Fruit fly (Drosophila melanogaster) whole organism, prepupa: ENCODE data around the gene CG7484.
A peak's percentile ranks its signal among the peaks of the same experiment; 100 is the strongest.

Experiments used
- CG10631 ChIP-seq: fragments of 200-800 bp; sonication (Bioruptor generic); optimal IDR thresholded peaks from 2 replicates; lab custom pipeline; 2016; ENCODE audit warnings: missing biosample characterization, missing genetic modification characterization
- CG10669 ChIP-seq: fragments of 200-800 bp; sonication (Bioruptor generic); optimal IDR thresholded peaks from 3 replicates; lab custom pipeline; 2018; ENCODE audit warnings: missing biosample characterization, mild to moderate bottlenecking, missing genetic modification characterization, moderate library complexity
- CG11294 ChIP-seq: fragments of 200-800 bp; sonication (Bioruptor generic); IDR thresholded peaks from 2 replicates; pipeline ENCODE4 v1.3.6; 2022; ENCODE audit warnings: missing biosample characterization, missing genetic modification characterization
- CG11762 ChIP-seq: fragments of 200-800 bp; sonication (Bioruptor generic); optimal IDR thresholded peaks from 3 replicates; lab custom pipeline; 2016; ENCODE audit warnings: missing biosample characterization, missing genetic modification characterization; ENCODE audit not compliant: insufficient read depth
- CG15336 ChIP-seq: fragments of 200-800 bp; sonication (Bioruptor generic); IDR thresholded peaks from 2 replicates; pipeline ENCODE4 v1.3.6; 2022; ENCODE audit warnings: missing biosample characterization, missing genetic modification characterization
- CG1621 ChIP-seq: fragments of 200-800 bp; sonication (Bioruptor generic); optimal IDR thresholded peaks from 3 replicates; lab custom pipeline; 2018; ENCODE audit warnings: missing biosample characterization, mild to moderate bottlenecking, missing genetic modification characterization
- CG16779 ChIP-seq: fragments of 200-800 bp; sonication (Bioruptor generic); optimal IDR thresholded peaks from 3 replicates; lab custom pipeline; 2017; ENCODE audit warnings: missing biosample characterization, mild to moderate bottlenecking, missing genetic modification characterization
- CG3032 ChIP-seq: fragments of 200-800 bp; optimal IDR thresholded peaks from 2 replicates; lab custom pipeline; 2019; ENCODE audit warnings: missing biosample characterization, mild to moderate bottlenecking, missing genetic modification characterization, moderate library complexity
- CG31627 ChIP-seq: fragments of 200-800 bp; sonication (Bioruptor generic); optimal IDR thresholded peaks from 3 replicates; lab custom pipeline; 2016; ENCODE audit warnings: missing biosample characterization, missing genetic modification characterization
- CG3919 ChIP-seq: fragments of 200-800 bp; sonication (Bioruptor generic); optimal IDR thresholded peaks from 3 replicates; lab custom pipeline; 2016; ENCODE audit warnings: missing biosample characterization, missing genetic modification characterization
- CG6163 ChIP-seq: fragments of 200-800 bp; sonication (Bioruptor generic); IDR thresholded peaks from 3 replicates; pipeline ENCODE4 v1.3.6; 2022; ENCODE audit warnings: missing biosample characterization, missing genetic modification characterization
- CG6808 ChIP-seq: fragments of 200-800 bp; sonication (Bioruptor generic); optimal IDR thresholded peaks from 3 replicates; lab custom pipeline; 2017; ENCODE audit warnings: missing biosample characterization, missing genetic modification characterization, mild to moderate bottlenecking, moderate library complexity, missing genetic modification reagents
- CG8119 ChIP-seq: fragments of 200-800 bp; sonication (Bioruptor generic); IDR thresholded peaks from 3 replicates; pipeline ENCODE4 v1.3.6; 2022; ENCODE audit warnings: missing biosample characterization, missing genetic modification characterization
- CG8632 ChIP-seq: fragments of 200-800 bp; sonication (Bioruptor generic); optimal IDR thresholded peaks from 3 replicates; lab custom pipeline; 2016; ENCODE audit warnings: missing biosample characterization, missing genetic modification characterization
- CG9139 ChIP-seq: fragments of 200-800 bp; sonication (Bioruptor generic); optimal IDR thresholded peaks from 3 replicates; lab custom pipeline; 2017; ENCODE audit warnings: missing biosample characterization, mild to moderate bottlenecking, missing genetic modification characterization
- Eip78C ChIP-seq: fragments of 200-800 bp; sonication (Bioruptor generic); peaks from one replicate; lab custom pipeline; 2016; ENCODE audit warnings: missing biosample characterization, missing genetic modification characterization
- Eip93F ChIP-seq: fragments of 200-800 bp; sonication (Bioruptor generic); optimal IDR thresholded peaks from 2 replicates; lab custom pipeline; 2016; ENCODE audit warnings: missing biosample characterization, mild to moderate bottlenecking, missing genetic modification characterization
- Ets21C ChIP-seq: fragments of 200-800 bp; sonication (Bioruptor generic); optimal IDR thresholded peaks from 3 replicates; lab custom pipeline; 2016; ENCODE audit warnings: missing biosample characterization, missing genetic modification characterization
- Ets96B ChIP-seq: fragments of 200-800 bp; optimal IDR thresholded peaks from 2 replicates; lab custom pipeline; 2019; ENCODE audit warnings: missing biosample characterization, mild to moderate bottlenecking, missing genetic modification characterization, moderate library complexity
- Gug ChIP-seq: fragments of 200-800 bp; sonication (Bioruptor generic); IDR thresholded peaks from 2 replicates; pipeline ENCODE4 v1.3.6; 2022; ENCODE audit warnings: missing biosample characterization, missing genetic modification characterization
- Hr38 ChIP-seq: sonication (Bioruptor generic); optimal IDR thresholded peaks from 2 replicates; lab custom pipeline; 2016; ENCODE audit warnings: missing biosample characterization, missing genetic modification characterization
- Hr39 ChIP-seq: fragments of 200-800 bp; sonication (Bioruptor generic); optimal IDR thresholded peaks from 2 replicates; lab custom pipeline; 2016; ENCODE audit warnings: missing biosample characterization, missing genetic modification characterization
- Hr4 ChIP-seq: fragments of 200-800 bp; sonication (Bioruptor generic); optimal IDR thresholded peaks from 3 replicates; lab custom pipeline; 2016; ENCODE audit warnings: missing biosample characterization, missing genetic modification characterization
- Lpt ChIP-seq: fragments of 200-800 bp; sonication (Bioruptor generic); optimal IDR thresholded peaks from 3 replicates; lab custom pipeline; 2016; ENCODE audit warnings: missing biosample characterization, missing genetic modification characterization
- Met ChIP-seq: fragments of 200-800 bp; sonication (Bioruptor generic); optimal IDR thresholded peaks from 3 replicates; lab custom pipeline; 2016; ENCODE audit warnings: missing biosample characterization, missing genetic modification characterization
- OdsH ChIP-seq: fragments of 200-800 bp; sonication (Bioruptor generic); optimal IDR thresholded peaks from 3 replicates; lab custom pipeline; 2016; ENCODE audit warnings: missing biosample characterization, missing genetic modification characterization
- Smox ChIP-seq: fragments of 200-800 bp; sonication (Bioruptor generic); optimal IDR thresholded peaks from 3 replicates; lab custom pipeline; 2016; ENCODE audit warnings: missing biosample characterization, missing genetic modification characterization
- Sox14 ChIP-seq: fragments of 200-800 bp; sonication (Bioruptor generic); optimal IDR thresholded peaks from 3 replicates; lab custom pipeline; 2016; ENCODE audit warnings: missing biosample characterization, missing genetic modification characterization
- achi ChIP-seq: fragments of 200-800 bp; sonication (Bioruptor generic); optimal IDR thresholded peaks from 3 replicates; lab custom pipeline; 2016; ENCODE audit warnings: missing biosample characterization, missing genetic modification characterization
- acj6 ChIP-seq: fragments of 200-800 bp; sonication (Bioruptor generic); optimal IDR thresholded peaks from 3 replicates; lab custom pipeline; 2016; ENCODE audit warnings: missing biosample characterization, missing genetic modification characterization
- cyc ChIP-seq: fragments of 200-800 bp; sonication (Bioruptor generic); optimal IDR thresholded peaks from 3 replicates; lab custom pipeline; 2016; ENCODE audit warnings: missing biosample characterization, missing genetic modification characterization
- dac ChIP-seq: fragments of 200-800 bp; sonication (Bioruptor generic); optimal IDR thresholded peaks from 2 replicates; lab custom pipeline; 2017; ENCODE audit warnings: missing biosample characterization, mild to moderate bottlenecking, missing genetic modification characterization
- esn ChIP-seq: fragments of 200-800 bp; sonication (Bioruptor generic); optimal IDR thresholded peaks from 2 replicates; lab custom pipeline; 2016; ENCODE audit warnings: missing biosample characterization, mild to moderate bottlenecking, missing genetic modification characterization, moderate library complexity
- fd59A ChIP-seq: fragments of 200-800 bp; sonication (Bioruptor generic); optimal IDR thresholded peaks from 2 replicates; lab custom pipeline; 2017; ENCODE audit warnings: missing biosample characterization, mild to moderate bottlenecking, missing genetic modification characterization, missing genetic modification reagents
- fkh ChIP-seq: fragments of 200-800 bp; sonication (Bioruptor generic); optimal IDR thresholded peaks from 3 replicates; lab custom pipeline; 2017; ENCODE audit warnings: missing biosample characterization, mild to moderate bottlenecking, missing genetic modification characterization, moderate library complexity
- net ChIP-seq: fragments of 200-800 bp; sonication (Bioruptor generic); optimal IDR thresholded peaks from 3 replicates; lab custom pipeline; 2016; ENCODE audit warnings: missing biosample characterization, missing genetic modification characterization
- pdm3 ChIP-seq: fragments of 200-800 bp; sonication (Bioruptor generic); optimal IDR thresholded peaks from 3 replicates; lab custom pipeline; 2016; ENCODE audit warnings: missing biosample characterization, missing genetic modification characterization
- salr ChIP-seq, 2 experiments: fragments of 200-800 bp; sonication (Bioruptor generic); optimal IDR thresholded peaks; 3 replicates each; lab custom pipeline; 2016 to 2018; ENCODE audit warnings: missing biosample characterization in 2 of 2, missing genetic modification characterization in 2 of 2, mild to moderate bottlenecking in 1 of 2
- spab ChIP-seq: fragments of 200-800 bp; sonication (Bioruptor generic); optimal IDR thresholded peaks from 2 replicates; lab custom pipeline; 2017; ENCODE audit warnings: missing biosample characterization, mild to moderate bottlenecking, missing genetic modification characterization, missing genetic modification reagents
- svp ChIP-seq: fragments of 200-800 bp; sonication (Bioruptor generic); peaks from one replicate; lab custom pipeline; 2016; ENCODE audit warnings: missing biosample characterization, missing genetic modification characterization
- topi ChIP-seq: fragments of 200-800 bp; sonication (Bioruptor generic); optimal IDR thresholded peaks from 3 replicates; lab custom pipeline; 2016; ENCODE audit warnings: missing biosample characterization, missing genetic modification characterization
- vri ChIP-seq: fragments of 200-800 bp; sonication (Bioruptor generic); optimal IDR thresholded peaks from 3 replicates; lab custom pipeline; 2016; ENCODE audit warnings: missing biosample characterization, mild to moderate bottlenecking, missing genetic modification characterization

The CG7484 gene

DNA sequence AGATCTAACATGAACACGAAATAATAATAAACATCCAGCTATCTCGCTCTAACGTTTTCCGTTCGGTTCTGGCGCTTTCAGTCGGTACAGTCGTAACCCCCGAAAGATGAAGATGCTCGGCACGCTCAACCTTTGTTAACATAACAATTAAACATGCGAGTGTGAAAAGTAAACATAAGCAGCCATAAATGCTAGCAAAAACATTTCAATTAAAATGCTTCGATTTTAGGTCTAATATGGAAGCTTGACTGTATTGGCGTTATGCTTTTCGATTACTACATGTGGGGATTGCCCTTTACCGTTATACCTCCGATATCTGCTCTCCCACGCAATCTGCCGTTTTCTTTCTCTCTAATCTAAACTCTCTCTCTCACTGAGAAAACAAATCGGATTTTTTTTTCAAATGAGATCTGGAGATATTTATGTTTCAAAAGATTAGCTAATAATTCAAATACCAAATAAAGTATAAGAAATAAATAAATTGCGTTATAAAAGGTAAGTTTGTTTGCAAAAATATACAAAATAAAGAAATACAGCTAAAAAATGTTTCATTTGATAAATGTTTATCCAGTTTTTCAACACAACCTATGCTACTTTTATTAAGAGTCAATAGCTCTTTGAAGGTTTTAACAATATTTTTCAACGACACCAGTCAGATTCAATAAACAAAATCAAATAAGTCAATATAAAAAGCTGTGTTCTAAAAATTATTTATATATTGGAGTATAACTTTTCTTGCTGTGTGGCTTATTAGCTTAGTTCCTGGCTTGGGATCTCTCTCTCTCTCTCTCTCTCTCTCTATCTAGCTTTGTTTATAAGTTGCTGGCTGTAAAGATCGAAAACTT is 4.2 kb downstream of the CG7484 start (continued):
- TF ChIP-seq CG31627 (GFP tag; lab: Kevin White, UChicago) (peak; percentile 80), achi (GFP tag; lab: Kevin White, UChicago) (peak; percentile 52), CG11762 (GFP tag; lab: Kevin White, UChicago) (peak; percentile 41), Lpt (GFP tag; lab: Kevin White, UChicago) (no peak), vri (GFP tag; lab: Kevin White, UChicago) (peak; percentile 71), Smox (GFP tag; lab: Kevin White, UChicago) (peak; percentile 51), Eip78C (peak; percentile 83), Hr39 (GFP tag; lab: Kevin White, UChicago) (peak; percentile 85), OdsH (peak; percentile 71), Eip93F (no peak), dac (GFP tag; lab: Kevin White, UChicago) (peak; percentile 52), cyc (GFP tag; lab: Kevin White, UChicago) (peak; percentile 67), esn (GFP tag; lab: Kevin White, UChicago) (peak; percentile 59), CG8119 (GFP tag; lab: Robert Waterston, UW) (peak; percentile 61), spab (GFP tag; lab: Kevin White, UChicago) (no peak), CG8632 (peak; percentile 28), CG16779 (tag; lab: Kevin White, UChicago) (no peak), CG11294 (GFP tag; lab: Robert Waterston, UW) (peak; percentile 80), CG10631 (GFP tag; lab: Kevin White, UChicago) (peak; percentile 44), salr (GFP tag; optimal IDR thresholded peaks at IDR 0.05; lab: Kevin White, UChicago) (peak in 1 of 2 experiments; percentile 45), net (GFP tag; lab: Kevin White, UChicago) (peak; percentile 52), Hr38 (GFP tag; lab: Kevin White, UChicago) (peak; percentile 28)
- TF ChIP-seq, all 60 proteins: peak for 45

DNA sequence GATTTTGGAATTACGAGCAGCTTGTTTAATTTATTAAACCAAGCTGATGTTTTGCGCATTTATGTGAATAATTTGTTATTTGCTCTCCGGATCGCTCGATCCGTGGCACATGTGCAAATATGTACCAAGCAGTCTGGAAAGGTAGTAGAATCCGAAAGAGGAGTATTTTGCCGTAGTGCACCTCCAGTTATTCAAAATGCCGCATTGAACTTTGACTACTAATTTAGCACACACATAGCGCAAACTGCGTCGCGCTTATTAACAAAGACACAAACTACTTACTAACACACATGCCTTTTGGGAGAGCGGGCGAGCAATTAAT is 4.8 kb downstream of the CG7484 start:
- TF ChIP-seq Hr39 (GFP tag; lab: Kevin White, UChicago) (no peak), fkh (GFP tag; lab: Kevin White, UChicago) (peak; percentile 91), CG31627 (GFP tag; lab: Kevin White, UChicago) (no peak)
- TF ChIP-seq, all 60 proteins: peak for 1

dm6 chr3L:17663647-17664046 is 9.2 kb downstream of the CG7484 start:
- TF ChIP-seq CG10669 (GFP tag; lab: Kevin White, UChicago), result no peak
- no peak for TF ChIP-seq spab (GFP tag; lab: Kevin White, UChicago)
- TF ChIP-seq fkh (GFP tag; lab: Kevin White, UChicago), result no peak
- TF ChIP-seq CG8119 (GFP tag; lab: Robert Waterston, UW), result no peak
- no peak for TF ChIP-seq CG31627 (GFP tag; lab: Kevin White, UChicago)
- no peak for TF ChIP-seq CG10631 (GFP tag; lab: Kevin White, UChicago)
- no peak for TF ChIP-seq Sox14 (GFP tag; lab: Kevin White, UChicago)
- TF ChIP-seq CG3032 (tag; lab: Kevin White, UChicago), result no peak
- no peak for TF ChIP-seq achi (GFP tag; lab: Kevin White, UChicago)
- TF ChIP-seq CG16779 (tag; lab: Kevin White, UChicago), result no peak
- no peak for TF ChIP-seq vri (GFP tag; lab: Kevin White, UChicago)
- TF ChIP-seq pdm3, result no peak
- no peak for TF ChIP-seq Met (GFP tag; lab: Kevin White, UChicago)
- no peak for TF ChIP-seq CG3919 (GFP tag; lab: Kevin White, UChicago)
- TF ChIP-seq Smox (GFP tag; lab: Kevin White, UChicago), result no peak
- TF ChIP-seq CG15336 (GFP tag; lab: Robert Waterston, UW), result no peak

- no peak for TF ChIP-seq CG31627 (GFP tag; lab: Kevin White, UChicago)
- TF ChIP-seq CG6163 (GFP tag; lab: Robert Waterston, UW), result peak; percentile 20; the same call in 1 of the 3 replicates
- TF ChIP-seq svp (GFP tag; lab: Kevin White, UChicago), result peak; percentile 93
- TF ChIP-seq Hr4, result no peak
- TF ChIP-seq topi, result peak; percentile 14
- no peak for TF ChIP-seq Eip78C
- TF ChIP-seq Met (GFP tag; lab: Kevin White, UChicago), result no peak
- TF ChIP-seq Gug, result no peak
- TF ChIP-seq Eip93F, result peak; percentile 62
- TF ChIP-seq fd59A (GFP tag; lab: Kevin White, UChicago), result no peak
- TF ChIP-seq Ets21C (GFP tag; lab: Kevin White, UChicago), result no peak
- TF ChIP-seq CG9139 (GFP tag; lab: Kevin White, UChicago), result no peak
- TF ChIP-seq Ets96B, result no peak
- TF ChIP-seq CG1621 (tag; lab: Kevin White, UChicago), result no peak
- TF ChIP-seq acj6 (GFP tag; lab: Kevin White, UChicago), result no peak
- TF ChIP-seq vri (GFP tag; lab: Kevin White, UChicago), result peak; percentile 99
- TF ChIP-seq dac (GFP tag; lab: Kevin White, UChicago), result no peak
- TF ChIP-seq CG10669 (GFP tag; lab: Kevin White, UChicago), result no peak
- no peak for TF ChIP-seq CG6808
These were observed 10.7 kb downstream of the CG7484 start for dm6 chr3L:17665084-17665576.
